ENCODE assay signal across 1 fruit fly cellular context in the genomic region with DNA sequence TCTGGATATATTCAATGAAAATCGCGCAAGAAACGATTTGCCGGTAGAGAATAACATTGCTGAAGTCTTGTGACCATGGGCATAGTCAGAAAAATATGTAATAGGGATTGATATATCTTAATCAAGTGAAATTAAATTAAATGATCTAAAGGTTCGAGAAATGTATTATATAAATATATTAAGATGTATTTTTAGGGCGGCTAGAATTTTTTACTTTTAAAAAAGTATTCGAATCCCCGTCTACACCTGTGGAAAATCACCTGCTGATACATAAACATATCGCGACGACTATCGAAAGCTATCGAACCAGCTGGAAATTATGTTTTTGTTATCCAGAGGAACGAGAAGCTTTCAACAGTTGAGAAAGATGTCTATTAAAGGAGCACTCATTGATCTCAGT.
A peak's percentile ranks its signal among the peaks of the same experiment; 100 is the strongest.
TF ChIP-seq lines count a peak whose summit lies in the region.

TSS of gene CG13390 (minus strand) at position 81 of the 400 bp plus-strand sequence.
TSS of gene CG17294 (plus strand) at position 319 of the 400 bp plus-strand sequence.

TF ChIP-seq in whole organism, embryonic, 481 proteins besides CTCF, POLR2A, EP300 and RAD21 (continued from another document and continues in another):
- TF ChIP-seq Elba2 (GFP tag; optimal IDR thresholded peaks at IDR 0.05; lab: Kevin White, UChicago): peak; percentile 82
- peak; percentile 96 to 100 for TF ChIP-seq Hr51 (GFP tag; optimal IDR thresholded peaks at IDR 0.05; lab: Kevin White, UChicago)
- TF ChIP-seq CG12104 (GFP tag; optimal IDR thresholded peaks at IDR 0.05; lab: Kevin White, UChicago): peak; percentile 99
- peak; percentile 99 for TF ChIP-seq run (tag; optimal IDR thresholded peaks at IDR 0.05; lab: Kevin White, UChicago)
- peak; percentile 100 for TF ChIP-seq Hmr (GFP tag; optimal IDR thresholded peaks at IDR 0.05; lab: Kevin White, UChicago)
- TF ChIP-seq exex (tag; optimal IDR thresholded peaks at IDR 0.05; lab: Kevin White, UChicago): peak; percentile 98
- TF ChIP-seq tin (GFP tag; optimal IDR thresholded peaks at IDR 0.05; lab: Kevin White, UChicago): peak; percentile 99
- peak; percentile 64 for TF ChIP-seq CG6791 (GFP tag; IDR thresholded peaks at IDR 0.05; lab: Robert Waterston, UW; ENCODE audit: partially characterized antibody)
- peak; percentile 100 for TF ChIP-seq CG15269 (tag; optimal IDR thresholded peaks at IDR 0.05; lab: Kevin White, UChicago)
- TF ChIP-seq Lim3 (GFP tag; IDR thresholded peaks at IDR 0.05; lab: Robert Waterston, UW): peak; percentile 98
- TF ChIP-seq ash1 (GFP tag; optimal IDR thresholded peaks at IDR 0.05; lab: Kevin White, UChicago): peak; percentile 98
- peak; percentile 54 for TF ChIP-seq Dp (GFP tag; optimal IDR thresholded peaks at IDR 0.05; lab: Kevin White, UChicago)
- peak; percentile 99 for TF ChIP-seq CG6272 (GFP tag; IDR thresholded peaks at IDR 0.05; lab: Robert Waterston, UW)
- TF ChIP-seq Mrtf (GFP tag; IDR thresholded peaks at IDR 0.05; lab: Robert Waterston, UW): peak; percentile 99
- peak; percentile 88 for TF ChIP-seq Bdp1 (GFP tag; optimal IDR thresholded peaks at IDR 0.05; lab: Kevin White, UChicago)
- peak; percentile 97 for TF ChIP-seq kni (GFP tag; optimal IDR thresholded peaks at IDR 0.05; lab: Kevin White, UChicago)
- peak; percentile 99 for TF ChIP-seq otp (GFP tag; IDR thresholded peaks at IDR 0.05; lab: Robert Waterston, UW)
- peak; percentile 99 for TF ChIP-seq CG12071 (GFP tag; optimal IDR thresholded peaks at IDR 0.05; lab: Kevin White, UChicago)
- TF ChIP-seq Ssrp (tag; optimal IDR thresholded peaks at IDR 0.05; lab: Kevin White, UChicago): peak; percentile 100
- TF ChIP-seq CG11504 (tag; optimal IDR thresholded peaks at IDR 0.05; lab: Kevin White, UChicago): peak; percentile 98
- TF ChIP-seq prd (optimal IDR thresholded peaks at IDR 0.05; lab: Kevin White, UChicago): no peak
- peak; percentile 100 for TF ChIP-seq prd (GFP tag; IDR thresholded peaks at IDR 0.05; lab: Robert Waterston, UW)
- peak; percentile 99 for TF ChIP-seq CG4328 (GFP tag; optimal IDR thresholded peaks at IDR 0.05; lab: Kevin White, UChicago)
- peak; percentile 100 for TF ChIP-seq oc (tag; optimal IDR thresholded peaks at IDR 0.05; lab: Kevin White, UChicago)
- TF ChIP-seq Ada2b (GFP tag; IDR thresholded peaks at IDR 0.05; lab: Robert Waterston, UW): peak; percentile 100
- TF ChIP-seq ewg (GFP tag; optimal IDR thresholded peaks at IDR 0.05; lab: Kevin White, UChicago): peak; percentile 98
- TF ChIP-seq CG17328 (GFP tag; IDR thresholded peaks at IDR 0.05; lab: Robert Waterston, UW): peak; percentile 100
- TF ChIP-seq CG14667 (GFP tag; IDR thresholded peaks at IDR 0.05; lab: Robert Waterston, UW): peak; percentile 99
- TF ChIP-seq sna (GFP tag; IDR thresholded peaks at IDR 0.05; lab: Robert Waterston, UW; ENCODE audit: partially characterized antibody): peak; percentile 83
- peak; percentile 99 for TF ChIP-seq CG4617 (GFP tag; optimal IDR thresholded peaks at IDR 0.05; lab: Kevin White, UChicago; ENCODE audit: borderline replicate concordance)
- peak; percentile 100 for TF ChIP-seq H15 (GFP tag; IDR thresholded peaks at IDR 0.05; lab: Robert Waterston, UW)
- peak; percentile 99 for TF ChIP-seq grau (tag; optimal IDR thresholded peaks at IDR 0.05; lab: Kevin White, UChicago)
- peak; percentile 97 for TF ChIP-seq CG3065 (GFP tag; optimal IDR thresholded peaks at IDR 0.05; lab: Kevin White, UChicago)
- TF ChIP-seq CG12219 (GFP tag; optimal IDR thresholded peaks at IDR 0.05; lab: Kevin White, UChicago): peak; percentile 99
- peak in 1 of 3 experiments; percentile 98 for TF ChIP-seq Stat92E (GFP tag; optimal IDR thresholded peaks at IDR 0.05; lab: Kevin White, UChicago)
- peak; percentile 99 for TF ChIP-seq ham (GFP tag; IDR thresholded peaks at IDR 0.05; lab: Robert Waterston, UW)
- peak; percentile 100 for TF ChIP-seq CG14441 (GFP tag; IDR thresholded peaks at IDR 0.05; lab: Robert Waterston, UW)
- TF ChIP-seq nerfin-1 (tag; optimal IDR thresholded peaks at IDR 0.05; lab: Kevin White, UChicago): peak; percentile 99
- TF ChIP-seq dm (GFP tag; optimal IDR thresholded peaks at IDR 0.05; lab: Kevin White, UChicago): peak; percentile 87
- TF ChIP-seq Scr (GFP tag; IDR thresholded peaks at IDR 0.05; lab: Robert Waterston, UW; ENCODE audit: partially characterized antibody): peak; percentile 79
- TF ChIP-seq gfzf (GFP tag; optimal IDR thresholded peaks at IDR 0.05; lab: Kevin White, UChicago): no peak
- TF ChIP-seq nmo (GFP tag; optimal IDR thresholded peaks at IDR 0.05; lab: Kevin White, UChicago): peak; percentile 100
- TF ChIP-seq Aef1 (GFP tag; IDR thresholded peaks at IDR 0.05; lab: Robert Waterston, UW): peak; percentile 100
- TF ChIP-seq ro (GFP tag; IDR thresholded peaks at IDR 0.05; lab: Robert Waterston, UW): peak; percentile 99
- peak; percentile 97 for TF ChIP-seq Ets65A (GFP tag; lab: Kevin White, UChicago)
- peak; percentile 76 for TF ChIP-seq Sry-β (GFP tag; optimal IDR thresholded peaks at IDR 0.05; lab: Kevin White, UChicago)
- peak; percentile 100 for TF ChIP-seq row (GFP tag; IDR thresholded peaks at IDR 0.05; lab: Robert Waterston, UW)
- peak; percentile 99 for TF ChIP-seq croc (GFP tag; conservative IDR thresholded peaks at IDR 0.05; lab: Robert Waterston, UW)
- peak; percentile 98 for TF ChIP-seq CG10543 (GFP tag; optimal IDR thresholded peaks at IDR 0.05; lab: Kevin White, UChicago)
- TF ChIP-seq Bteb2 (GFP tag; optimal IDR thresholded peaks at IDR 0.05; lab: Kevin White, UChicago): peak; percentile 98
- TF ChIP-seq CG1602 (GFP tag; optimal IDR thresholded peaks at IDR 0.05; lab: Kevin White, UChicago): peak; percentile 99
- peak; percentile 99 for TF ChIP-seq CG6175 (GFP tag; IDR thresholded peaks at IDR 0.05; lab: Robert Waterston, UW)
- peak; percentile 75; the same call in 1 of the 2 replicates for TF ChIP-seq nerfin-2 (GFP tag; IDR thresholded peaks at IDR 0.05; lab: Robert Waterston, UW; ENCODE audit: partially characterized antibody)
- peak; percentile 100 for TF ChIP-seq CG14014 (GFP tag; IDR thresholded peaks at IDR 0.05; lab: Robert Waterston, UW)
- peak; percentile 99 for TF ChIP-seq ttk (GFP tag; IDR thresholded peaks at IDR 0.05; lab: Robert Waterston, UW)
- peak; percentile 99 for TF ChIP-seq CG5953 (GFP tag; IDR thresholded peaks at IDR 0.05; lab: Robert Waterston, UW)
- TF ChIP-seq CG34376 (GFP tag; optimal IDR thresholded peaks at IDR 0.05; lab: Kevin White, UChicago): peak; percentile 100
- TF ChIP-seq CG10462 (GFP tag; optimal IDR thresholded peaks at IDR 0.05; lab: Kevin White, UChicago): peak; percentile 99
- TF ChIP-seq Optix (GFP tag; IDR thresholded peaks at IDR 0.05; lab: Robert Waterston, UW): peak; percentile 96
- peak; percentile 98 for TF ChIP-seq trh (GFP tag; optimal IDR thresholded peaks at IDR 0.05; lab: Kevin White, UChicago)
- TF ChIP-seq chif (GFP tag; optimal IDR thresholded peaks at IDR 0.05; lab: Kevin White, UChicago): peak; percentile 87 to 95
- TF ChIP-seq slou (GFP tag; optimal IDR thresholded peaks at IDR 0.05; lab: Kevin White, UChicago): peak; percentile 99
- peak; percentile 95 for TF ChIP-seq zfh2 (GFP tag; optimal IDR thresholded peaks at IDR 0.05; lab: Kevin White, UChicago)
- peak; percentile 100 for TF ChIP-seq Abd-B (GFP tag; optimal IDR thresholded peaks at IDR 0.05; lab: Kevin White, UChicago)
- peak; percentile 99 for TF ChIP-seq CG31224 (GFP tag; IDR thresholded peaks at IDR 0.05; lab: Robert Waterston, UW)
- peak; percentile 100 for TF ChIP-seq slbo (GFP tag; IDR thresholded peaks at IDR 0.05; lab: Robert Waterston, UW)
- no peak for TF ChIP-seq hth (optimal IDR thresholded peaks at IDR 0.05; lab: Kevin White, UChicago)
- peak; percentile 98 for TF ChIP-seq dati (GFP tag; IDR thresholded peaks at IDR 0.05; lab: Robert Waterston, UW)
- TF ChIP-seq p53 (GFP tag; optimal IDR thresholded peaks at IDR 0.05; lab: Kevin White, UChicago): peak; percentile 23
- TF ChIP-seq MTF-1 (GFP tag; optimal IDR thresholded peaks at IDR 0.05; lab: Kevin White, UChicago; ENCODE audit: borderline replicate concordance): peak; percentile 99
- TF ChIP-seq CG10267 (tag; optimal IDR thresholded peaks at IDR 0.05; lab: Kevin White, UChicago): peak; percentile 98
- peak; percentile 100 for TF ChIP-seq Fer3 (tag; optimal IDR thresholded peaks at IDR 0.05; lab: Kevin White, UChicago)
- peak; percentile 100 for TF ChIP-seq tgo (GFP tag; IDR thresholded peaks at IDR 0.05; lab: Robert Waterston, UW)
- TF ChIP-seq gcm2 (GFP tag; optimal IDR thresholded peaks at IDR 0.05; lab: Kevin White, UChicago): peak; percentile 92
- peak; percentile 91 for TF ChIP-seq Dad (GFP tag; optimal IDR thresholded peaks at IDR 0.05; lab: Kevin White, UChicago)
- TF ChIP-seq fd64A (GFP tag; optimal IDR thresholded peaks at IDR 0.05; lab: Kevin White, UChicago): peak; percentile 98
- TF ChIP-seq Jarid2 (GFP tag; optimal IDR thresholded peaks at IDR 0.05; lab: Kevin White, UChicago): peak; percentile 95
- TF ChIP-seq CG15073 (GFP tag; optimal IDR thresholded peaks at IDR 0.05; lab: Kevin White, UChicago): peak; percentile 90
- peak; percentile 84 for TF ChIP-seq CG8944 (GFP tag; optimal IDR thresholded peaks at IDR 0.05; lab: Kevin White, UChicago)
- peak; percentile 99 for TF ChIP-seq CG10959 (GFP tag; IDR thresholded peaks at IDR 0.05; lab: Robert Waterston, UW)
- peak; percentile 99 for TF ChIP-seq CG15696 (tag; optimal IDR thresholded peaks at IDR 0.05; lab: Kevin White, UChicago)
- peak; percentile 69 for TF ChIP-seq pb (GFP tag; optimal IDR thresholded peaks at IDR 0.05; lab: Kevin White, UChicago)
- TF ChIP-seq Lpt (GFP tag; optimal IDR thresholded peaks at IDR 0.05; lab: Kevin White, UChicago): no peak
- TF ChIP-seq CG18599 (GFP tag; optimal IDR thresholded peaks at IDR 0.05; lab: Kevin White, UChicago): peak; percentile 100
- TF ChIP-seq tio (GFP tag; optimal IDR thresholded peaks at IDR 0.05; lab: Kevin White, UChicago): peak; percentile 98
- peak; percentile 99 for TF ChIP-seq CrebB (tag; optimal IDR thresholded peaks at IDR 0.05; lab: Kevin White, UChicago)
- peak; percentile 36 for TF ChIP-seq Neu2 (GFP tag; optimal IDR thresholded peaks at IDR 0.05; lab: Kevin White, UChicago; ENCODE audit: borderline replicate concordance)
- peak; percentile 100 for TF ChIP-seq CG13894 (tag; optimal IDR thresholded peaks at IDR 0.05; lab: Kevin White, UChicago)
- TF ChIP-seq da (GFP tag; optimal IDR thresholded peaks at IDR 0.05; lab: Kevin White, UChicago): peak; percentile 92
- peak; percentile 99 for TF ChIP-seq CG4730 (GFP tag; IDR thresholded peaks at IDR 0.05; lab: Robert Waterston, UW)
- peak; percentile 99 for TF ChIP-seq CG31388 (GFP tag; optimal IDR thresholded peaks at IDR 0.05; lab: Kevin White, UChicago)
- peak; percentile 100 for TF ChIP-seq CG9817 (tag; optimal IDR thresholded peaks at IDR 0.05; lab: Kevin White, UChicago)
- TF ChIP-seq CG33557 (GFP tag; optimal IDR thresholded peaks at IDR 0.05; lab: Kevin White, UChicago): peak; percentile 99
- peak; percentile 100 for TF ChIP-seq CG3847 (GFP tag; IDR thresholded peaks at IDR 0.05; lab: Robert Waterston, UW)
- peak; percentile 63 for TF ChIP-seq Sry-δ (GFP tag; optimal IDR thresholded peaks at IDR 0.05; lab: Kevin White, UChicago)
- peak; percentile 37 for TF ChIP-seq CG14965 (GFP tag; optimal IDR thresholded peaks at IDR 0.05; lab: Kevin White, UChicago; ENCODE audit: borderline replicate concordance)
- TF ChIP-seq sens (GFP tag; lab: Kevin White, UChicago): peak; percentile 99
- peak; percentile 98 for TF ChIP-seq Gsc (GFP tag; IDR thresholded peaks at IDR 0.05; lab: Robert Waterston, UW)
- TF ChIP-seq peb (GFP tag; IDR thresholded peaks at IDR 0.05; lab: Robert Waterston, UW): peak; percentile 98
- peak; percentile 77 for TF ChIP-seq shn (GFP tag; optimal IDR thresholded peaks at IDR 0.05; lab: Kevin White, UChicago)
- peak; percentile 71; the same call in 1 of the 2 replicates for TF ChIP-seq inv (GFP tag; IDR thresholded peaks at IDR 0.05; lab: Robert Waterston, UW; ENCODE audit: partially characterized antibody)
- TF ChIP-seq CG9797 (GFP tag; optimal IDR thresholded peaks at IDR 0.05; lab: Kevin White, UChicago): peak; percentile 65
- peak; percentile 97 for TF ChIP-seq D19B (GFP tag; optimal IDR thresholded peaks at IDR 0.05; lab: Kevin White, UChicago)
- peak; percentile 97 for TF ChIP-seq mam (GFP tag; optimal IDR thresholded peaks at IDR 0.05; lab: Kevin White, UChicago)
- TF ChIP-seq jing (GFP tag; optimal IDR thresholded peaks at IDR 0.05; lab: Kevin White, UChicago): peak; percentile 99
- peak; percentile 92 for TF ChIP-seq E2f2 (GFP tag; IDR thresholded peaks at IDR 0.05; lab: Robert Waterston, UW)
- TF ChIP-seq CG32772 (GFP tag; IDR thresholded peaks at IDR 0.05; lab: Robert Waterston, UW): peak; percentile 100
- TF ChIP-seq ATbp (GFP tag; optimal IDR thresholded peaks at IDR 0.05; lab: Kevin White, UChicago): peak; percentile 98
- TF ChIP-seq CG2116 (GFP tag; optimal IDR thresholded peaks at IDR 0.05; lab: Kevin White, UChicago): peak; percentile 92
- peak; percentile 99 for TF ChIP-seq danr (GFP tag; IDR thresholded peaks at IDR 0.05; lab: Robert Waterston, UW)
- 0 out of 2 replicates have a peak, but pooled peaks have one; percentile 40 for TF ChIP-seq ato (GFP tag; IDR thresholded peaks at IDR 0.05; lab: Robert Waterston, UW; ENCODE audit: partially characterized antibody)
- peak; percentile 99 for TF ChIP-seq onecut (GFP tag; IDR thresholded peaks at IDR 0.05; lab: Robert Waterston, UW)
- peak; percentile 99 for TF ChIP-seq nau (GFP tag; optimal IDR thresholded peaks at IDR 0.05; lab: Kevin White, UChicago)
- TF ChIP-seq sd (tag; optimal IDR thresholded peaks at IDR 0.05; lab: Kevin White, UChicago): peak; percentile 98
- TF ChIP-seq Nf-YB (GFP tag; optimal IDR thresholded peaks at IDR 0.05; lab: Kevin White, UChicago): peak; percentile 91
- TF ChIP-seq CG8765 (GFP tag; IDR thresholded peaks at IDR 0.05; lab: Robert Waterston, UW): peak; percentile 99
- TF ChIP-seq CG11560 (tag; IDR thresholded peaks at IDR 0.05; lab: Robert Waterston, UW): peak; percentile 95
- TF ChIP-seq CG6683 (GFP tag; optimal IDR thresholded peaks at IDR 0.05; lab: Kevin White, UChicago): peak; percentile 99
- peak; percentile 88 for TF ChIP-seq slp2 (GFP tag; optimal IDR thresholded peaks at IDR 0.05; lab: Kevin White, UChicago)
- peak; percentile 100 for TF ChIP-seq CG13424 (tag; optimal IDR thresholded peaks at IDR 0.05; lab: Kevin White, UChicago)
- TF ChIP-seq toy (GFP tag; IDR thresholded peaks at IDR 0.05; lab: Robert Waterston, UW): peak; percentile 99
- peak; percentile 97 for TF ChIP-seq CG10431 (GFP tag; optimal IDR thresholded peaks at IDR 0.05; lab: Kevin White, UChicago)
- peak; percentile 82 for TF ChIP-seq MESR4 (GFP tag; optimal IDR thresholded peaks at IDR 0.05; lab: Kevin White, UChicago)
- TF ChIP-seq ci (GFP tag; IDR thresholded peaks at IDR 0.05; lab: Robert Waterston, UW): peak; percentile 100
